Fruit fly (Drosophila melanogaster) whole organism, embryonic: Measurements from ENCODE around the gene APC4.
A peak's percentile ranks its signal among the peaks of the same experiment; 100 is the strongest.

Source experiments
- Awh ChIP-seq: fragments of 200-800 bp; sonication (Bioruptor generic); IDR thresholded peaks from 2 replicates; pipeline ENCODE4, ENCODE4 v1.3.6; 2022; ENCODE audit warnings: missing biosample characterization, missing genetic modification characterization
- Blimp-1 ChIP-seq: fragments of 200-800 bp; sonication (Bioruptor generic); optimal IDR thresholded peaks from 3 replicates; lab custom pipeline; 2018; ENCODE audit warnings: missing biosample characterization, missing genetic modification characterization, mild to moderate bottlenecking, moderate library complexity, missing genetic modification reagents
- CG11504 ChIP-seq: fragments of 200-800 bp; sonication (Bioruptor generic); optimal IDR thresholded peaks from 3 replicates; lab custom pipeline; 2019; ENCODE audit warnings: missing biosample characterization, mild to moderate bottlenecking, missing genetic modification characterization, moderate library complexity
- CG12219 ChIP-seq: fragments of 200-800 bp; sonication (Bioruptor generic); optimal IDR thresholded peaks from 3 replicates; lab custom pipeline; 2018; ENCODE audit warnings: missing biosample characterization, mild to moderate bottlenecking, missing genetic modification characterization
- CG15601 ChIP-seq: fragments of 200-800 bp; sonication (Bioruptor generic); optimal IDR thresholded peaks from 3 replicates; lab custom pipeline; 2019; ENCODE audit warnings: missing biosample characterization, mild to moderate bottlenecking, missing genetic modification characterization, moderate library complexity
- CG15696 ChIP-seq: fragments of 200-800 bp; sonication (Bioruptor generic); optimal IDR thresholded peaks from 2 replicates; lab custom pipeline; 2019; ENCODE audit warnings: missing biosample characterization, mild to moderate bottlenecking, missing genetic modification characterization, moderate library complexity
- CG1603 ChIP-seq: fragments of 200-800 bp; sonication (Bioruptor generic); optimal IDR thresholded peaks from 2 replicates; lab custom pipeline; 2019; ENCODE audit warnings: missing biosample characterization, mild to moderate bottlenecking, missing genetic modification characterization, moderate library complexity
- CG16815 ChIP-seq: fragments of 200-800 bp; sonication (Bioruptor generic); optimal IDR thresholded peaks from 3 replicates; lab custom pipeline; 2017; ENCODE audit warnings: missing biosample characterization, mild to moderate bottlenecking, missing genetic modification characterization
- CG17359 ChIP-seq: fragments of 200-800 bp; sonication (Bioruptor generic); optimal IDR thresholded peaks from 3 replicates; lab custom pipeline; 2018; ENCODE audit warnings: missing biosample characterization, mild to moderate bottlenecking, missing genetic modification characterization, moderate library complexity
- CG17912 ChIP-seq: fragments of 200-800 bp; sonication (Bioruptor generic); optimal IDR thresholded peaks from 2 replicates; lab custom pipeline; 2018; ENCODE audit warnings: missing biosample characterization, mild to moderate bottlenecking, missing genetic modification characterization
- CG18262 ChIP-seq: fragments of 200-800 bp; optimal IDR thresholded peaks from 3 replicates; lab custom pipeline; 2019; ENCODE audit warnings: missing biosample characterization, mild to moderate bottlenecking, missing genetic modification characterization, moderate library complexity
- CG30431 ChIP-seq: fragments of 200-800 bp; sonication (Bioruptor generic); optimal IDR thresholded peaks from 2 replicates; lab custom pipeline; 2017; ENCODE audit warnings: missing biosample characterization, missing genetic modification characterization
- CG33213 ChIP-seq: fragments of 200-800 bp; sonication (Bioruptor generic); optimal IDR thresholded peaks from 3 replicates; lab custom pipeline; 2016; ENCODE audit warnings: missing biosample characterization, missing genetic modification characterization
- CG6254 ChIP-seq: fragments of 200-800 bp; sonication (Bioruptor generic); optimal IDR thresholded peaks from 3 replicates; lab custom pipeline; 2017; ENCODE audit warnings: mild to moderate bottlenecking, missing biosample characterization, missing genetic modification reagents, missing genetic modification characterization
- CG9437 ChIP-seq: fragments of 200-800 bp; sonication (Bioruptor generic); optimal IDR thresholded peaks from 2 replicates; lab custom pipeline; 2018; ENCODE audit warnings: missing biosample characterization, mild to moderate bottlenecking, missing genetic modification characterization
- CkIIα-i1 ChIP-seq: fragments of 200-800 bp; sonication (Bioruptor generic); IDR thresholded peaks from 2 replicates; pipeline ENCODE4 v1.3.6; 2022; ENCODE audit warnings: missing biosample characterization, missing genetic modification characterization
- D19B ChIP-seq: fragments of 200-800 bp; sonication (Bioruptor generic); optimal IDR thresholded peaks from 2 replicates; lab custom pipeline; 2017; ENCODE audit warnings: missing biosample characterization, mild to moderate bottlenecking, missing genetic modification characterization
- E2f2 ChIP-seq: fragments of 200-800 bp; sonication (Bioruptor generic); IDR thresholded peaks from 2 replicates; pipeline ENCODE4 v1.3.6; 2022; ENCODE audit warnings: missing biosample characterization, missing genetic modification characterization
- Hr39 ChIP-seq: fragments of >200 bp; optimal IDR thresholded peaks from 2 replicates; lab custom pipeline; 2017
- Hsf ChIP-seq: fragments of 200-800 bp; sonication (Bioruptor generic); optimal IDR thresholded peaks from 3 replicates; lab custom pipeline; 2016; ENCODE audit warnings: missing biosample characterization, missing genetic modification characterization
- Oli ChIP-seq: fragments of 200-800 bp; sonication (Bioruptor generic); optimal IDR thresholded peaks from 2 replicates; lab custom pipeline; 2018; ENCODE audit warnings: missing biosample characterization, mild to moderate bottlenecking, missing genetic modification characterization, moderate library complexity
- Pdp1 ChIP-seq, 2 experiments: fragments of 200-800 bp; sonication (Bioruptor generic); optimal IDR thresholded peaks; 3 replicates each; lab custom pipeline; 2016; ENCODE audit warnings: missing biosample characterization in 2 of 2, missing genetic modification characterization in 2 of 2, mild to moderate bottlenecking in 1 of 2, moderate library complexity in 1 of 2
- Side ChIP-seq: fragments of 200-800 bp; sonication (Bioruptor generic); optimal IDR thresholded peaks from 2 replicates; lab custom pipeline; 2016; ENCODE audit warnings: missing biosample characterization, missing genetic modification characterization
- Ssrp ChIP-seq: fragments of 200-800 bp; sonication (Bioruptor generic); optimal IDR thresholded peaks from 2 replicates; lab custom pipeline; 2018; ENCODE audit warnings: missing biosample characterization, mild to moderate bottlenecking, missing genetic modification characterization, moderate library complexity
- az2 ChIP-seq: fragments of 200-800 bp; sonication (Bioruptor generic); optimal IDR thresholded peaks from 3 replicates; lab custom pipeline; 2016; ENCODE audit warnings: missing biosample characterization, missing genetic modification characterization
- chif ChIP-seq, 2 experiments: fragments of 200-800 bp; sonication (Bioruptor generic); optimal IDR thresholded peaks; 3 replicates each; lab custom pipeline; 2016; ENCODE audit warnings: missing biosample characterization in 2 of 2, missing genetic modification characterization in 2 of 2
- croc ChIP-seq: fragments of 200-800 bp; sonication (Bioruptor generic); conservative IDR thresholded peaks from 3 replicates; pipeline ENCODE4 v1.3.6; 2022; ENCODE audit warnings: missing biosample characterization, missing genetic modification characterization
- dmrt99B ChIP-seq: fragments of 200-800 bp; sonication (Bioruptor generic); optimal IDR thresholded peaks from 2 replicates; lab custom pipeline; 2018; ENCODE audit warnings: missing biosample characterization, mild to moderate bottlenecking, missing genetic modification characterization, moderate library complexity
- esg ChIP-seq: fragments of 200-800 bp; sonication (Bioruptor generic); conservative IDR thresholded peaks from 2 replicates; pipeline ENCODE4 v1.3.6; 2022; ENCODE audit warnings: missing biosample characterization, missing genetic modification characterization
- fd3F ChIP-seq: fragments of 200-800 bp; sonication (Bioruptor generic); optimal IDR thresholded peaks from 2 replicates; lab custom pipeline; 2018; ENCODE audit warnings: missing biosample characterization, mild to moderate bottlenecking, missing genetic modification characterization, moderate library complexity
- gem ChIP-seq: fragments of 200-800 bp; sonication (Bioruptor generic); optimal IDR thresholded peaks from 2 replicates; lab custom pipeline; 2019; ENCODE audit warnings: missing biosample characterization, mild to moderate bottlenecking, missing genetic modification characterization, moderate library complexity
- grau ChIP-seq: fragments of 200-800 bp; optimal IDR thresholded peaks from 3 replicates; lab custom pipeline; 2019; ENCODE audit warnings: missing biosample characterization, mild to moderate bottlenecking, missing genetic modification characterization, moderate library complexity
- jing ChIP-seq: fragments of 200-800 bp; sonication (Bioruptor generic); optimal IDR thresholded peaks from 2 replicates; lab custom pipeline; 2018; ENCODE audit warnings: missing biosample characterization, mild to moderate bottlenecking, missing genetic modification characterization
- kah ChIP-seq: fragments of 200-800 bp; sonication (Bioruptor generic); optimal IDR thresholded peaks from 2 replicates; lab custom pipeline; 2018; ENCODE audit warnings: missing biosample characterization, mild to moderate bottlenecking, missing genetic modification characterization
- lola ChIP-seq, 3 experiments: fragments of >200 bp in 2 of 3; fragments of 200-800 bp in 1 of 3; sonication (Bioruptor generic) in 1 of 3; optimal IDR thresholded peaks; 2 replicates each; lab custom pipeline; 2017 to 2019; ENCODE audit warnings: missing biosample characterization in 3 of 3, missing genetic modification characterization in 3 of 3, mild to moderate bottlenecking in 1 of 3, moderate library complexity in 1 of 3
- lov ChIP-seq, 2 experiments: fragments of 200-800 bp in 1 of 2; fragments of >200 bp in 1 of 2; sonication (Bioruptor generic) in 1 of 2; IDR thresholded peaks in 1 of 2; optimal IDR thresholded peaks in 1 of 2; 2 replicates in 1 of 2; 3 replicates in 1 of 2; pipeline versions ENCODE4 v1.3.6 to Lab custom; 2017 to 2022; ENCODE audit warnings: missing biosample characterization in 1 of 2, missing genetic modification characterization in 1 of 2
- nmo ChIP-seq: fragments of 200-800 bp; sonication (Bioruptor generic); optimal IDR thresholded peaks from 2 replicates; lab custom pipeline; 2018; ENCODE audit warnings: missing biosample characterization, mild to moderate bottlenecking, missing genetic modification characterization, moderate library complexity
- phol ChIP-seq: fragments of 200-800 bp; sonication (Bioruptor generic); optimal IDR thresholded peaks from 3 replicates; lab custom pipeline; 2018; ENCODE audit warnings: missing biosample characterization, mild to moderate bottlenecking, missing genetic modification characterization, moderate library complexity
- repo ChIP-seq: fragments of 200-800 bp; sonication (Bioruptor generic); optimal IDR thresholded peaks from 2 replicates; lab custom pipeline; 2016; ENCODE audit warnings: missing biosample characterization, missing genetic modification characterization
- row ChIP-seq: fragments of 200-800 bp; sonication (Bioruptor generic); IDR thresholded peaks from 3 replicates; pipeline ENCODE4 v1.3.6; 2022; ENCODE audit warnings: missing biosample characterization, missing genetic modification characterization
- sc ChIP-seq, 3 experiments: fragments of >200 bp in 2 of 3; fragments of 200-800 bp in 1 of 3; sonication (Bioruptor generic) in 1 of 3; optimal IDR thresholded peaks; 2 replicates in 2 of 3; 3 replicates in 1 of 3; lab custom pipeline; 2017; ENCODE audit warnings: mild to moderate bottlenecking in 1 of 3, missing biosample characterization in 1 of 3, missing genetic modification characterization in 1 of 3, missing genetic modification reagents in 1 of 3
- vnd ChIP-seq: fragments of 200-800 bp; sonication (Bioruptor generic); IDR thresholded peaks from 3 replicates; pipeline ENCODE4 v1.3.6; 2022; ENCODE audit warnings: missing biosample characterization, missing genetic modification characterization; ENCODE audit not compliant: partially characterized antibody

The APC4 gene

DNA sequence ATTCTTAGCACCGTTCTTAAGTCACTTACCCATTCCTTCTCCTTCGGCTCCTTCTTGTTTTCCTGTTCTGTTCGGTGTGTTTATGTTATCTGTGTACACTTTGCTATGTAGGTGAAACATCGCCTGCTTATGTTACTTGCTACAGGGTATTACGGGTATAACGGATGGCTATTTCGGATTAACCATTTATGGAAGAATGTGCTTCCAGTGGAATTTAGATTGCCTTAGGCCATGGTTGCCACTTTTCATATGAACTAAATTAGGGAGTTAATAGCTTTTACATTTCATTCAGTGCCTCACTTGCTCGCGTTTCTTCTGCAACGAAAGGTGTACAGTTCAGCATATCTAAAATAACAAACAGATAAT lies 34.4 kb upstream of the APC4 start (continued):
- no peak for TF ChIP-seq CG33213 (GFP tag; lab: Kevin White, UChicago)
- peak; percentile 50 for TF ChIP-seq CG11504 (tag; lab: Kevin White, UChicago)
- TF ChIP-seq nmo (GFP tag; lab: Kevin White, UChicago): no peak
- peak; percentile 25 for TF ChIP-seq CG17359
- TF ChIP-seq croc (GFP tag; lab: Robert Waterston, UW): no peak
- TF ChIP-seq CkIIα-i1 (GFP tag; lab: Robert Waterston, UW): no peak
- no peak for TF ChIP-seq lov (optimal IDR thresholded peaks at IDR 0.05; lab: Kevin White, UChicago)
- 0 out of 3 replicates have a peak, but pooled peaks have one; percentile 57 for TF ChIP-seq lov (GFP tag; IDR thresholded peaks at IDR 0.05; lab: Robert Waterston, UW)
- peak in 1 of 2 experiments; percentile 7 for TF ChIP-seq chif (GFP tag; optimal IDR thresholded peaks at IDR 0.05; lab: Kevin White, UChicago)
- TF ChIP-seq Awh (GFP tag; lab: Robert Waterston, UW): peak; percentile 48; the same call in 1 of the 2 replicates
- TF ChIP-seq fd3F (GFP tag; lab: Kevin White, UChicago): no peak
- peak; percentile 48 for TF ChIP-seq CG6254 (GFP tag; lab: Kevin White, UChicago)
- TF ChIP-seq kah (GFP tag; lab: Kevin White, UChicago): no peak
- TF ChIP-seq phol (tag; lab: Kevin White, UChicago): peak; percentile 28
- TF ChIP-seq CG15601 (tag; lab: Kevin White, UChicago): no peak
- TF ChIP-seq jing (GFP tag; lab: Kevin White, UChicago): peak; percentile 9
- TF ChIP-seq Blimp-1 (GFP tag; lab: Kevin White, UChicago): no peak
- peak; percentile 2 for TF ChIP-seq CG18262 (tag; lab: Kevin White, UChicago)
- no peak for TF ChIP-seq Side (GFP tag; lab: Kevin White, UChicago)
- peak; percentile 19 for TF ChIP-seq CG16815 (GFP tag; lab: Kevin White, UChicago)
- TF ChIP-seq Hsf: peak; percentile 31
- TF ChIP-seq Oli (tag; lab: Kevin White, UChicago): peak; percentile 43
- peak; percentile 63 for TF ChIP-seq gem
- peak in 1 of 3 experiments; percentile 37 for TF ChIP-seq lola (GFP tag; optimal IDR thresholded peaks at IDR 0.05; lab: Kevin White, UChicago)
- no peak for TF ChIP-seq repo (GFP tag; lab: Kevin White, UChicago)
- TF ChIP-seq grau (tag; lab: Kevin White, UChicago): peak; percentile 25
- TF ChIP-seq CG17912 (GFP tag; lab: Kevin White, UChicago): no peak
- peak; percentile 20 for TF ChIP-seq CG30431 (GFP tag; lab: Kevin White, UChicago)
- TF ChIP-seq D19B (GFP tag; lab: Kevin White, UChicago): peak; percentile 70
- TF ChIP-seq CG9437 (GFP tag; lab: Kevin White, UChicago): peak; percentile 13
- TF ChIP-seq E2f2 (GFP tag; lab: Robert Waterston, UW): no peak
- peak; percentile 23 for TF ChIP-seq dmrt99B (tag; lab: Kevin White, UChicago)
- peak in 1 of 2 experiments; percentile 16 for TF ChIP-seq Pdp1 (GFP tag; optimal IDR thresholded peaks at IDR 0.05; lab: Kevin White, UChicago)
- peak; percentile 17 for TF ChIP-seq az2 (GFP tag; lab: Kevin White, UChicago)
- no peak for TF ChIP-seq esg (GFP tag; lab: Robert Waterston, UW)
- TF ChIP-seq CG15696 (tag; lab: Kevin White, UChicago): peak; percentile 22
- no peak for TF ChIP-seq vnd (GFP tag; lab: Robert Waterston, UW)
- peak; percentile 70 for TF ChIP-seq CG1603 (tag; lab: Kevin White, UChicago)
- no peak for TF ChIP-seq CG12219 (GFP tag; lab: Kevin White, UChicago)
- TF ChIP-seq Ssrp (tag; lab: Kevin White, UChicago): peak; percentile 23
- TF ChIP-seq Hr39 (lab: Kevin White, UChicago): no peak
- peak; percentile 60 for TF ChIP-seq row (GFP tag; lab: Robert Waterston, UW)
- no peak for TF ChIP-seq sc (optimal IDR thresholded peaks at IDR 0.05; lab: Kevin White, UChicago)
- peak; percentile 33 for TF ChIP-seq sc (GFP tag; optimal IDR thresholded peaks at IDR 0.05; lab: Kevin White, UChicago)
- TF ChIP-seq, all 482 proteins: peak for 52
